Worm (Caenorhabditis elegans) whole organism, L1 larva: Measurements from ENCODE around the gene Y38A10A.11.

Source experiments
- ceh-82 ChIP-seq, 3 experiments: fragments of 150-350 bp in 1 of 3; sonication (generic microtip) in 2 of 3; optimal IDR thresholded peaks; 2 replicates each; lab custom pipeline; 2014 to 2017; ENCODE audit warnings: missing biosample characterization in 3 of 3, missing genetic modification characterization in 3 of 3
- egl-27 ChIP-seq, 2 experiments: fragments of 150-350 bp in 1 of 2; sonication (generic microtip); optimal IDR thresholded peaks; 3 replicates each; lab custom pipeline; 2017 to 2018; ENCODE audit warnings: missing biosample characterization in 2 of 2, missing genetic modification characterization in 2 of 2, missing genetic modification reagents in 2 of 2
- mdl-1 ChIP-seq, 2 experiments: fragments of 150-350 bp; optimal IDR thresholded peaks; 2 replicates each; lab custom pipeline; 2014 to 2017; ENCODE audit warnings: missing biosample characterization in 2 of 2, missing genetic modification characterization in 2 of 2, inconsistent platforms in 1 of 2
- nhr-76 ChIP-seq: sonication (generic microtip); optimal IDR thresholded peaks from 2 replicates; lab custom pipeline; 2017; ENCODE audit warnings: missing biosample characterization, missing genetic modification characterization

ce11 chrV:6105374-6105773, 2.0 kb upstream of the Y38A10A.11 start, which contains the start of gene atf-8:
- no peak for TF ChIP-seq ceh-82 (tag; optimal IDR thresholded peaks at IDR 0.05; lab: Kevin White, UChicago)
- TF ChIP-seq egl-27 (tag; optimal IDR thresholded peaks at IDR 0.05; lab: Kevin White, UChicago): no peak
- TF ChIP-seq mdl-1 (tag; optimal IDR thresholded peaks at IDR 0.05; lab: Kevin White, UChicago): no peak
- TF ChIP-seq nhr-76 (tag; lab: Kevin White, UChicago): no peak
